Worm (Caenorhabditis elegans) whole organism, L3 larva: Measurements from ENCODE around the gene Y44A6D.3.
A peak's percentile ranks its signal among the peaks of the same experiment; 100 is the strongest.

Experiments used
- R02D3.7 ChIP-seq: fragments of 150-350 bp; optimal IDR thresholded peaks from 2 replicates; lab custom pipeline; 2014; ENCODE audit warnings: missing biosample characterization, missing genetic modification characterization
- ZK546.5 ChIP-seq: sonication (generic microtip); optimal IDR thresholded peaks from 2 replicates; lab custom pipeline; 2017; ENCODE audit warnings: missing biosample characterization, missing genetic modification characterization
- aly-2 ChIP-seq: fragments of 150-350 bp; optimal IDR thresholded peaks from 2 replicates; lab custom pipeline; 2014; ENCODE audit warnings: missing biosample characterization, missing genetic modification characterization
- ama-1 ChIP-seq: fragments of 150-350 bp; optimal IDR thresholded peaks from 2 replicates; lab custom pipeline; 2018
- ceh-16 ChIP-seq: sonication (generic microtip); optimal IDR thresholded peaks from 2 replicates; lab custom pipeline; 2017; ENCODE audit warnings: missing biosample characterization, missing genetic modification characterization
- ceh-28 ChIP-seq: fragments of 150-350 bp; optimal IDR thresholded peaks from 2 replicates; lab custom pipeline; 2014; ENCODE audit warnings: missing biosample characterization, missing genetic modification reagents, missing genetic modification characterization
- ceh-82 ChIP-seq: fragments of 150-350 bp; optimal IDR thresholded peaks from 2 replicates; lab custom pipeline; 2014; ENCODE audit warnings: missing biosample characterization, missing genetic modification characterization
- ceh-9 ChIP-seq: sonication (generic microtip); optimal IDR thresholded peaks from 2 replicates; lab custom pipeline; 2018; ENCODE audit warnings: missing biosample characterization, missing genetic modification characterization
- daf-12 ChIP-seq: fragments of 150-350 bp; optimal IDR thresholded peaks from 2 replicates; lab custom pipeline; 2014; ENCODE audit warnings: missing biosample characterization, missing genetic modification reagents, missing genetic modification characterization
- egl-27 ChIP-seq: sonication (generic microtip); optimal IDR thresholded peaks from 4 replicates; lab custom pipeline; 2017; ENCODE audit warnings: missing biosample characterization, missing genetic modification reagents, missing genetic modification characterization
- egl-5 ChIP-seq: fragments of 150-350 bp; optimal IDR thresholded peaks from 2 replicates; lab custom pipeline; 2017; ENCODE audit warnings: missing biosample characterization, missing genetic modification reagents, missing genetic modification characterization, inconsistent platforms
- elt-1 ChIP-seq: fragments of 150-350 bp; optimal IDR thresholded peaks from 2 replicates; lab custom pipeline; 2014; ENCODE audit warnings: missing biosample characterization, missing genetic modification characterization
- elt-2 ChIP-seq: sonication (generic microtip); optimal IDR thresholded peaks from 2 replicates; lab custom pipeline; 2016; ENCODE audit warnings: missing genetic modification reagents, mild to moderate bottlenecking, missing genetic modification characterization, missing compliant biosample characterization
- elt-3 ChIP-seq, 3 experiments: fragments of 150-350 bp in 1 of 3; sonication (generic microtip) in 2 of 3; optimal IDR thresholded peaks; 2 replicates in 2 of 3; 4 replicates in 1 of 3; lab custom pipeline; 2014 to 2017; ENCODE audit warnings: missing biosample characterization in 3 of 3, missing genetic modification characterization in 3 of 3
- eor-1 ChIP-seq, 2 experiments: fragments of 150-350 bp; optimal IDR thresholded peaks; 2 replicates each; lab custom pipeline; 2014 to 2018; ENCODE audit warnings: missing biosample characterization in 2 of 2, missing genetic modification characterization in 2 of 2
- fkh-10 ChIP-seq: sonication (generic microtip); optimal IDR thresholded peaks from 2 replicates; lab custom pipeline; 2017; ENCODE audit warnings: missing biosample characterization, missing genetic modification reagents, missing genetic modification characterization
- fkh-2 ChIP-seq: fragments of 150-350 bp; optimal IDR thresholded peaks from 2 replicates; lab custom pipeline; 2014; ENCODE audit warnings: missing biosample characterization, missing genetic modification reagents, missing genetic modification characterization
- fos-1 ChIP-seq: fragments of 150-350 bp; optimal IDR thresholded peaks from 2 replicates; lab custom pipeline; 2014; ENCODE audit warnings: missing biosample characterization, missing genetic modification characterization
- hmg-11 ChIP-seq: sonication (generic microtip); optimal IDR thresholded peaks from 2 replicates; lab custom pipeline; 2016; ENCODE audit warnings: missing genetic modification characterization, missing compliant biosample characterization
- jun-1 ChIP-seq: fragments of 150-350 bp; optimal IDR thresholded peaks from 2 replicates; lab custom pipeline; 2014; ENCODE audit warnings: missing biosample characterization, missing genetic modification reagents, missing genetic modification characterization
- lin-15B ChIP-seq: fragments of 150-350 bp; optimal IDR thresholded peaks from 2 replicates; lab custom pipeline; 2014; ENCODE audit warnings: missing biosample characterization, missing genetic modification characterization
- lin-39 ChIP-seq: fragments of 150-350 bp; optimal IDR thresholded peaks from 2 replicates; lab custom pipeline; 2018; ENCODE audit warnings: missing biosample characterization, missing genetic modification reagents, missing genetic modification characterization
- lsy-12 ChIP-seq: sonication (generic microtip); optimal IDR thresholded peaks from 2 replicates; lab custom pipeline; 2016; ENCODE audit warnings: mild to moderate bottlenecking, missing genetic modification characterization, missing compliant biosample characterization
- mdl-1 ChIP-seq: fragments of 150-350 bp; optimal IDR thresholded peaks from 2 replicates; lab custom pipeline; 2014; ENCODE audit warnings: missing biosample characterization, missing genetic modification characterization
- mml-1 ChIP-seq: fragments of 150-350 bp; sonication (generic microtip); optimal IDR thresholded peaks from 3 replicates; lab custom pipeline; 2014; ENCODE audit warnings: missing biosample characterization, missing genetic modification characterization
- nfya-1 ChIP-seq: sonication (generic microtip); optimal IDR thresholded peaks from 2 replicates; lab custom pipeline; 2017; ENCODE audit warnings: missing genetic modification characterization, mild to moderate bottlenecking, missing compliant biosample characterization, antibody characterized with exemption, moderate library complexity; ENCODE audit not compliant: insufficient read depth
- nhr-11 ChIP-seq: fragments of 150-350 bp; optimal IDR thresholded peaks from 2 replicates; lab custom pipeline; 2014; ENCODE audit warnings: missing biosample characterization, missing genetic modification characterization
- nhr-12 ChIP-seq: fragments of 150-350 bp; optimal IDR thresholded peaks from 2 replicates; lab custom pipeline; 2014; ENCODE audit warnings: missing biosample characterization, missing genetic modification characterization
- nhr-23 ChIP-seq: fragments of 150-350 bp; optimal IDR thresholded peaks from 2 replicates; lab custom pipeline; 2014; ENCODE audit warnings: missing biosample characterization, missing genetic modification reagents, missing genetic modification characterization
- nhr-237 ChIP-seq: fragments of 150-350 bp; optimal IDR thresholded peaks from 2 replicates; lab custom pipeline; 2014; ENCODE audit warnings: missing biosample characterization, missing genetic modification characterization
- nhr-25 ChIP-seq: sonication (generic microtip); optimal IDR thresholded peaks from 2 replicates; lab custom pipeline; 2017; ENCODE audit warnings: missing biosample characterization, missing genetic modification characterization
- nhr-28 ChIP-seq: fragments of 150-350 bp; optimal IDR thresholded peaks from 2 replicates; lab custom pipeline; 2014; ENCODE audit warnings: missing biosample characterization, missing genetic modification characterization
- nhr-43 ChIP-seq: sonication (generic microtip); optimal IDR thresholded peaks from 2 replicates; lab custom pipeline; 2016; ENCODE audit warnings: mild to moderate bottlenecking, missing genetic modification characterization, missing compliant biosample characterization; ENCODE audit not compliant: poor library complexity, severe bottlenecking
- nhr-67 ChIP-seq: fragments of 150-350 bp; optimal IDR thresholded peaks from 2 replicates; lab custom pipeline; 2014; ENCODE audit warnings: missing biosample characterization, missing genetic modification characterization
- nhr-76 ChIP-seq: fragments of 150-350 bp; sonication (generic microtip); optimal IDR thresholded peaks from 5 replicates; lab custom pipeline; 2014; ENCODE audit warnings: missing biosample characterization, missing genetic modification characterization
- nhr-77 ChIP-seq: fragments of 150-350 bp; optimal IDR thresholded peaks from 2 replicates; lab custom pipeline; 2014; ENCODE audit warnings: missing biosample characterization, missing genetic modification characterization
- pha-4 ChIP-seq: fragments of 150-350 bp; optimal IDR thresholded peaks from 2 replicates; lab custom pipeline; 2014; ENCODE audit warnings: missing biosample characterization, missing genetic modification reagents, missing genetic modification characterization
- pqm-1 ChIP-seq: fragments of 150-350 bp; optimal IDR thresholded peaks from 2 replicates; lab custom pipeline; 2017; ENCODE audit warnings: missing biosample characterization, missing genetic modification characterization, inconsistent platforms
- sea-2 ChIP-seq: fragments of 150-350 bp; sonication (generic microtip); optimal IDR thresholded peaks from 4 replicates; lab custom pipeline; 2014; ENCODE audit warnings: missing biosample characterization, missing genetic modification reagents, missing genetic modification characterization
- skn-1 ChIP-seq: fragments of 150-350 bp; optimal IDR thresholded peaks from 2 replicates; lab custom pipeline; 2014; ENCODE audit warnings: missing biosample characterization, missing genetic modification characterization
- snpc-4 ChIP-seq: fragments of 150-350 bp; optimal IDR thresholded peaks from 2 replicates; lab custom pipeline; 2014; ENCODE audit warnings: missing biosample characterization, missing genetic modification characterization
- tbx-2 ChIP-seq: sonication (generic microtip); optimal IDR thresholded peaks from 2 replicates; lab custom pipeline; 2016; ENCODE audit warnings: mild to moderate bottlenecking, missing genetic modification characterization, missing compliant biosample characterization
- unc-39 ChIP-seq: sonication (generic microtip); optimal IDR thresholded peaks from 4 replicates; lab custom pipeline; 2017; ENCODE audit warnings: missing biosample characterization, missing genetic modification characterization
- unc-62 ChIP-seq: fragments of 150-350 bp; sonication (generic microtip); optimal IDR thresholded peaks from 4 replicates; lab custom pipeline; 2014; ENCODE audit warnings: missing biosample characterization, missing genetic modification reagents, missing genetic modification characterization
- zag-1 ChIP-seq: fragments of 150-350 bp; optimal IDR thresholded peaks from 2 replicates; lab custom pipeline; 2014; ENCODE audit warnings: missing biosample characterization, missing genetic modification characterization
- ztf-11 ChIP-seq: fragments of 150-350 bp; optimal IDR thresholded peaks from 2 replicates; lab custom pipeline; 2014; ENCODE audit warnings: missing biosample characterization, missing genetic modification characterization
- ztf-4 ChIP-seq: fragments of 150-350 bp; optimal IDR thresholded peaks from 2 replicates; lab custom pipeline; 2014; ENCODE audit warnings: missing biosample characterization, missing genetic modification characterization

Gene Y44A6D.3

DNA sequence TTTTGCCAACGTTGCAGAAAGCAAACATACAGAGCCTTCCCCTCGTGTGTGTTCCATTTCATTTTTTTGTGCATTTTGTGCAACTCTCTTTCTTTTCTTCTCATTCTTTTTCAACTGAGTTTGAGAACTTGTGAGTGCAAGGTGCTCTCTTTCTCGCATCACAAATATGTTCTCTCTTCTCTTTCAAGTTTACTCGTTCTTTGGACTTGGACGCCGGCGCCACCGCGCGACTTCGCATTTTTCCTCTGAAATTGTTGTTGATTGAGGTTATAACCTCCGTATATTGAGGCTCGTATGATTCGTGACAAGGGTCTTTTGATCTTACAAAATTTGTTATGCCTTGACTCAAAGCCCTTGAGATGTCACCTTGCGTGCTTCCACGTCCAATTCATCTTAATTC, 15.5 kb downstream of the Y44A6D.3 start:
- TF ChIP-seq ama-1 (lab: Kevin White, UChicago) (peak; percentile 92), lsy-12 (tag; lab: Kevin White, UChicago) (no peak), sea-2 (GFP tag; lab: Kevin White, UChicago) (no peak), ceh-82 (tag; lab: Kevin White, UChicago) (no peak), mml-1 (no peak), ceh-16 (tag; lab: Kevin White, UChicago) (no peak), elt-2 (tag; lab: Kevin White, UChicago) (peak; percentile 46), elt-1 (tag; lab: Kevin White, UChicago) (peak; percentile 1), nhr-43 (tag; lab: Kevin White, UChicago) (no peak), nhr-11 (tag; lab: Kevin White, UChicago) (no peak), nfya-1 (peak; percentile 75), egl-5 (tag; lab: Kevin White, UChicago) (no peak), unc-62 (no peak), nhr-77 (tag; lab: Kevin White, UChicago) (no peak), nhr-76 (tag; lab: Kevin White, UChicago) (no peak), lin-39 (tag; lab: Kevin White, UChicago) (peak; percentile 71), jun-1 (tag; lab: Kevin White, UChicago) (peak; percentile 80), nhr-12 (tag; lab: Kevin White, UChicago) (no peak), nhr-25 (tag; lab: Kevin White, UChicago) (no peak), fkh-2 (no peak), eor-1 (tag; optimal IDR thresholded peaks at IDR 0.05; lab: Kevin White, UChicago) (no peak), ztf-11 (tag; lab: Kevin White, UChicago) (no peak), nhr-67 (tag; lab: Kevin White, UChicago) (no peak), pha-4 (tag; lab: Kevin White, UChicago) (no peak), ceh-9 (tag; lab: Kevin White, UChicago) (no peak), zag-1 (tag; lab: Kevin White, UChicago) (no peak), hmg-11 (peak; percentile 37), aly-2 (no peak), elt-3 (tag; optimal IDR thresholded peaks at IDR 0.05; lab: Kevin White, UChicago) (no peak), nhr-23 (no peak), unc-39 (tag; lab: Kevin White, UChicago) (no peak), snpc-4 (tag; lab: Kevin White, UChicago) (peak; percentile 59), egl-27 (no peak), fos-1 (tag; lab: Kevin White, UChicago) (no peak), mdl-1 (tag; lab: Kevin White, UChicago) (peak; percentile 15), lin-15B (tag; lab: Kevin White, UChicago) (peak; percentile 26), R02D3.7 (no peak), nhr-237 (no peak), skn-1 (tag; lab: Kevin White, UChicago) (no peak), ztf-4 (tag; lab: Kevin White, UChicago) (no peak), tbx-2 (tag; lab: Kevin White, UChicago) (no peak), fkh-10 (GFP tag; lab: Kevin White, UChicago) (no peak), ceh-28 (peak; percentile 17), daf-12 (no peak), nhr-28 (tag; lab: Kevin White, UChicago) (no peak), ZK546.5 (tag; lab: Kevin White, UChicago) (no peak), pqm-1 (tag; lab: Kevin White, UChicago) (peak; percentile 7)

DNA sequence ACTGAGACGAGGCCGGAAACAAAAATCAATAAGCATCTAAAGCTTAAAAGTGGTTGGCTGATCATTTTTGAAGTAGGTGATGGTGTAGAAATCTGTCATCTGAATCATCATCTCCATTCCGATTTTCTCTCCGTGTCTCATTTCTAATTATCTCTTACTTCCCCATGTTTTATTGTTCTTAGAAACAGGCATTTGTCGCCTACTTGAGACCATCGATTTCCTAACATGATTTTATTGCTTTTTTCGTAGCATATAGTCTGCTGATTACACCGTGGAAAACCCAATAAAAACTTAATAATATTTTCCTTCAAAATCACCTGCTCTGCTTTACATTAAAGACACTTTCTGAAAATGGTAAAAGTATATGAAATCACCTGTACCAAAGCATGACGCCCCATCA, 17.0 kb downstream of the Y44A6D.3 start, which contains the start of gene F38A6.4:
TSS of gene F38A6.4 (minus strand) at position 101 of the 400 bp plus-strand sequence.
- TF ChIP-seq nhr-25 (tag; lab: Kevin White, UChicago) = peak; percentile 14
- TF ChIP-seq fkh-10 (GFP tag; lab: Kevin White, UChicago) = no peak
